Worm (Caenorhabditis elegans): ENCODE measurements around the gene F39B3.7.

The F39B3.7 gene

ce11 chrX:17534014-17534465 lies 33.2 kb downstream of the F39B3.7 start, which contains the start of gene F31A3.3 (continued):
- TF ChIP-seq D1046.2 (GFP tag; IDR thresholded peaks at IDR 0.05) (no peak), zip-2 (tag; optimal IDR thresholded peaks at IDR 0.05) (no peak), F44E2.7 (GFP tag; IDR thresholded peaks at IDR 0.05) (no peak), jun-1 (tag; optimal IDR thresholded peaks at IDR 0.05) (no peak), vab-7 (GFP tag; IDR thresholded peaks at IDR 0.05) (no peak), Y5F2A.4 (GFP tag; optimal IDR thresholded peaks at IDR 0.05) (no peak), mxl-3 (GFP tag; optimal IDR thresholded peaks at IDR 0.05) (peak; percentile 51), ceh-20 (GFP tag; IDR thresholded peaks at IDR 0.05) (no peak), fkh-10 (GFP tag; optimal IDR thresholded peaks at IDR 0.05) (no peak), pqm-1 (tag; optimal IDR thresholded peaks at IDR 0.05) (peak; percentile 51), F49E8.2 (tag; optimal IDR thresholded peaks at IDR 0.05; ENCODE audit: borderline replicate concordance) (no peak), unc-62 (GFP tag; optimal IDR thresholded peaks at IDR 0.05 in 1 of 2) (no peak), unc-62 (tag; optimal IDR thresholded peaks at IDR 0.05) (no peak), ceh-28 (tag; optimal IDR thresholded peaks at IDR 0.05) (no peak), nhr-11 (tag; optimal IDR thresholded peaks at IDR 0.05) (no peak), ZK546.5 (tag; optimal IDR thresholded peaks at IDR 0.05) (no peak), lin-1 (GFP tag; IDR thresholded peaks at IDR 0.05) (no peak), saeg-2 (GFP tag; IDR thresholded peaks at IDR 0.05) (0 out of 2 replicates have a peak, but pooled peaks have one; percentile 27), dmd-8 (GFP tag; IDR thresholded peaks at IDR 0.05) (no peak), zip-11 (GFP tag; IDR thresholded peaks at IDR 0.05) (no peak), nhr-25 (tag; optimal IDR thresholded peaks at IDR 0.05; ENCODE audit: borderline replicate concordance, insufficient read depth) (no peak), nhr-77 (tag; optimal IDR thresholded peaks at IDR 0.05) (no peak), dve-1 (tag; optimal IDR thresholded peaks at IDR 0.05; ENCODE audit: insufficient read depth) (no peak), pha-4 (GFP tag; IDR thresholded peaks at IDR 0.05) (no peak), pha-4 (tag; optimal IDR thresholded peaks at IDR 0.05) (no peak)

DNA sequence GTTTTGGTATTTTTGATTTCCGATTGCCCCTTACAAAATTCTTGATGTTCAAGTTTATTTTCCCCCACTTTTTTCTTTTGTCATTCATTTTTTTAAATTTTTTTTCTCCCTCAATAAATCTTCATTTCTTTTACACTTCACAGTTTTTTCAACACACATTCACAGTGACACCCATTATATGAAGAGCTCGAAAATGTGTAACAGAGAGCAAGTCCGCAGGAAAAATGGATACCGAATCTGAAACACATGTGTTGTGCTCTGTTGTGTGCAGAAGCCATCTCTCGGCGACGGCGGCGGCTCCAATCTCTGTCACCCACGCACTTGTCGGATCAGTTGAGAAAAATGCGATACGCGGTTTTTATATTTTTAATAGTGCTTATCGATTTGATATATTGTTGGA lies 39.2 kb downstream of the F39B3.7 start, which contains the start of gene sup-10:
sup-10 (plus strand) TSS at position 277 of the 400 bp plus-strand sequence.
- TF ChIP-seq unc-62 (GFP tag; optimal IDR thresholded peaks at IDR 0.05 in 1 of 2) (peak in 1 of 2 experiments; percentile 55), unc-62 (tag; optimal IDR thresholded peaks at IDR 0.05) (no peak), hlh-11 (tag; optimal IDR thresholded peaks at IDR 0.05) (peak; percentile 40), daf-16 (GFP tag; optimal IDR thresholded peaks at IDR 0.05) (no peak), daf-16 (tag; optimal IDR thresholded peaks at IDR 0.05) (no peak), ceh-20 (GFP tag; IDR thresholded peaks at IDR 0.05) (0 out of 2 replicates have a peak, but pooled peaks have one; percentile 11), aha-1 (tag) (peak; percentile 55)

DNA sequence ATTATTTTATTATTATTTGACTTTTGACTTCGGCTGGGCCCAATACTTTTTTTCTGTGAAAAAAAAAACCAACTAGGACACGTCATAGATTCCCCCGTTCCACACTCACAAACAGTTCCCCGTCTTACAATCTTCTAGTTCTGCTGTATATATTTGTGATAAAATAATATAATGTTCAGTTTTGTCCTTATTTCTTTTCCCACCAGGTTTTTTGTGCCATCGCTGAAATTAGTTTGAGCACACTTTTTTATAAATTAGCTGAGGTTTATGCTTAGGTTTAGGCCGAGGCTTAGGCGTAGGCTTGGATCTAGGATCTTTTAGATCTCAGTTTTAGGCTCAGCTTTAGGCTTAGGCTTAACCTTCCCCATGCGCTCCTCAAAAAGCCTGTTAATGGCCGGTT lies 39.9 kb downstream of the F39B3.7 start:
- TF ChIP-seq unc-62 (GFP tag; optimal IDR thresholded peaks at IDR 0.05 in 1 of 2): peak in 1 of 2 experiments; percentile 92
- no peak for TF ChIP-seq unc-62 (tag; optimal IDR thresholded peaks at IDR 0.05)
- TF ChIP-seq ZK546.5 (tag; optimal IDR thresholded peaks at IDR 0.05): no peak
- TF ChIP-seq cey-2 (tag; optimal IDR thresholded peaks at IDR 0.05; ENCODE audit: borderline replicate concordance, insufficient read depth): no peak
- peak; percentile 35 for TF ChIP-seq aha-1 (tag)
- TF ChIP-seq saeg-2 (GFP tag; IDR thresholded peaks at IDR 0.05): no peak
- no peak for TF ChIP-seq Y48G9A.11 (GFP tag; IDR thresholded peaks at IDR 0.05)
- TF ChIP-seq Y5F2A.4 (GFP tag; optimal IDR thresholded peaks at IDR 0.05): no peak
- no peak for TF ChIP-seq nhr-76 (tag; optimal IDR thresholded peaks at IDR 0.05)

DNA sequence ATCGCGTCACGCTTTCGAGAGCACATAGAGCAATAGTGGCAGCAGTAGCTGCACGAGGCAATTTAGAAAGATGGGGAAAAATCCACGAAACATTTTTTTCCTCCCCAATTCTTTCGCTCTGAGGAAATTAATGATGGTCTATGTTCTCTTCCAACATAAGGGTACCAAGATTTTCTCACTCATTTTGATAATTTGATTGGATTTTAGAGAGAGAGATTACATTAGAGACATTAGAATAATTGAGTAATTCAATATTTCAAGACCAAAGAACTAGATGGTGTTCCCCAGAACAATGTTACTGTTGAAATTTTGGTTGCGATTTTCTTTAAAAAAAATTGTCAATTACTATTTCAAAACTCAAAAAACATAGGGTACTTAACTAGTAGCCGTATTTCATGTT lies 45.9 kb downstream of the F39B3.7 start:
- TF ChIP-seq ces-1 (GFP tag; optimal IDR thresholded peaks at IDR 0.05) (no peak), snpc-4 (tag; optimal IDR thresholded peaks at IDR 0.05) (no peak), lin-1 (GFP tag; IDR thresholded peaks at IDR 0.05) (no peak), ceh-44 (GFP tag; IDR thresholded peaks at IDR 0.05) (no peak), daf-8 (GFP tag; IDR thresholded peaks at IDR 0.05) (no peak), mdl-1 (tag; optimal IDR thresholded peaks at IDR 0.05) (peak in 1 of 2 experiments; percentile 39), ctbp-1 (GFP tag; IDR thresholded peaks at IDR 0.05) (0 out of 2 replicates have a peak, but pooled peaks have one; percentile 26), Y105C5A.15 (GFP tag; IDR thresholded peaks at IDR 0.05) (no peak), nhr-11 (tag; optimal IDR thresholded peaks at IDR 0.05) (no peak), dmd-8 (GFP tag; IDR thresholded peaks at IDR 0.05) (no peak), nhr-76 (tag; optimal IDR thresholded peaks at IDR 0.05) (no peak), aha-1 (tag) (no peak)

All from whole organism, L4 larva.